Worm (Caenorhabditis elegans) whole organism, young adult: ENCODE measurements around the gene cpt-5.

Source experiments
- B0019.2 ChIP-seq: fragments of 200-800 bp; sonication (Bioruptor generic); conservative IDR thresholded peaks from 2 replicates; pipeline ENCODE4 v1.3.6; 2022; ENCODE audit warnings: missing genetic modification reagents, missing genetic modification characterization, missing compliant biosample characterization
- B0035.1 ChIP-seq: sonication (generic microtip); optimal IDR thresholded peaks from 2 replicates; lab custom pipeline; 2016; ENCODE audit warnings: missing genetic modification characterization, mild to moderate bottlenecking, missing compliant biosample characterization, missing genotype, missing genetic modification reagents
- B0261.1 ChIP-seq: sonication (generic microtip); optimal IDR thresholded peaks from 2 replicates; lab custom pipeline; 2016; ENCODE audit warnings: mild to moderate bottlenecking, missing genetic modification characterization, moderate library complexity, missing compliant biosample characterization
- B0336.3 ChIP-seq: fragments of 200-800 bp; sonication (Bioruptor generic); IDR thresholded peaks from 2 replicates; pipeline ENCODE4 v1.3.6; 2022; ENCODE audit warnings: missing genetic modification characterization, missing compliant biosample characterization
- D2030.7 ChIP-seq: fragments of 200-800 bp; sonication (Bioruptor generic); IDR thresholded peaks from 2 replicates; pipeline ENCODE4 v1.3.6; 2022; ENCODE audit warnings: missing genetic modification reagents, missing genetic modification characterization, missing compliant biosample characterization
- F10E7.11 ChIP-seq: sonication (generic microtip); optimal IDR thresholded peaks from 2 replicates; lab custom pipeline; 2017; ENCODE audit warnings: mild to moderate bottlenecking, missing genetic modification characterization, moderate library complexity, missing compliant biosample characterization
- F57C9.4 ChIP-seq: sonication (generic microtip); optimal IDR thresholded peaks from 2 replicates; lab custom pipeline; 2017; ENCODE audit warnings: mild to moderate bottlenecking, missing genetic modification characterization, missing compliant biosample characterization
- K11D2.4 ChIP-seq: fragments of 200-800 bp; sonication (Bioruptor generic); IDR thresholded peaks from 2 replicates; pipeline ENCODE4 v1.3.6; 2022; ENCODE audit warnings: missing genetic modification reagents, missing genetic modification characterization, missing compliant biosample characterization
- T07F8.4 ChIP-seq: sonication (generic microtip); optimal IDR thresholded peaks from 2 replicates; lab custom pipeline; 2016; ENCODE audit warnings: mild to moderate bottlenecking, missing genetic modification characterization, moderate library complexity, missing compliant biosample characterization
- Y53F4B.3 ChIP-seq: fragments of 200-800 bp; sonication (Bioruptor generic); IDR thresholded peaks from 2 replicates; pipeline ENCODE4 v1.3.6; 2022; ENCODE audit warnings: missing genetic modification reagents, missing genetic modification characterization, missing compliant biosample characterization
- Y56A3A.18 ChIP-seq: fragments of 200-800 bp; sonication (Bioruptor generic); IDR thresholded peaks from 2 replicates; pipeline ENCODE4 v1.3.6; 2022; ENCODE audit warnings: missing genetic modification reagents, missing genetic modification characterization, missing compliant biosample characterization
- Y95B8A.8 ChIP-seq: fragments of 200-800 bp; sonication (Bioruptor generic); IDR thresholded peaks from 2 replicates; pipeline ENCODE4 v1.3.6; 2022; ENCODE audit warnings: missing genetic modification reagents, missing genetic modification characterization, missing compliant biosample characterization
- ccch-3 ChIP-seq: fragments of 200-800 bp; sonication (Bioruptor generic); optimal IDR thresholded peaks from 2 replicates; lab custom pipeline; 2018; ENCODE audit warnings: mild to moderate bottlenecking, missing genetic modification characterization, missing compliant biosample characterization
- ceh-40 ChIP-seq: fragments of 200-800 bp; sonication (Bioruptor generic); IDR thresholded peaks from 2 replicates; pipeline ENCODE4 v1.3.6; 2022; ENCODE audit warnings: missing genetic modification characterization, missing compliant biosample characterization
- ceh-79 ChIP-seq: sonication (generic microtip); optimal IDR thresholded peaks from 2 replicates; lab custom pipeline; 2017; ENCODE audit warnings: mild to moderate bottlenecking, missing genetic modification characterization, missing compliant biosample characterization
- die-1 ChIP-seq: sonication (generic microtip); optimal IDR thresholded peaks from 2 replicates; lab custom pipeline; 2016; ENCODE audit warnings: missing genotype, mild to moderate bottlenecking, missing genetic modification characterization, missing compliant biosample characterization
- efl-1 ChIP-seq: fragments of 150-350 bp; optimal IDR thresholded peaks from 2 replicates; lab custom pipeline; 2014; ENCODE audit warnings: missing biosample characterization, missing genetic modification reagents, missing genetic modification characterization
- egl-44 ChIP-seq: fragments of 200-800 bp; sonication (Bioruptor generic); IDR thresholded peaks from 2 replicates; pipeline ENCODE4 v1.3.6; 2022; ENCODE audit warnings: missing genetic modification reagents, missing genetic modification characterization, missing compliant biosample characterization
- ekl-4 ChIP-seq: fragments of 200-800 bp; sonication (Bioruptor generic); IDR thresholded peaks from 2 replicates; pipeline ENCODE4 v1.3.6; 2022; ENCODE audit warnings: missing genetic modification reagents, missing genetic modification characterization, missing compliant biosample characterization
- ets-4 ChIP-seq: fragments of 200-800 bp; sonication (Bioruptor generic); optimal IDR thresholded peaks from 2 replicates; lab custom pipeline; 2018; ENCODE audit warnings: mild to moderate bottlenecking, missing genetic modification characterization, missing compliant biosample characterization
- let-526 ChIP-seq: fragments of 200-800 bp; sonication (Bioruptor generic); IDR thresholded peaks from 2 replicates; pipeline ENCODE4 v1.3.6; 2022; ENCODE audit warnings: missing genetic modification reagents, missing genetic modification characterization, missing compliant biosample characterization
- lin-26 ChIP-seq: fragments of 200-800 bp; sonication (Bioruptor generic); IDR thresholded peaks from 2 replicates; pipeline ENCODE4 v1.3.6; 2022; ENCODE audit warnings: missing genetic modification reagents, missing genetic modification characterization, missing compliant biosample characterization
- lin-35 ChIP-seq, 3 experiments: fragments of 150-350 bp in 2 of 3; sonication (generic microtip) in 1 of 3; optimal IDR thresholded peaks; 2 replicates each; lab custom pipeline; 2014 to 2018; ENCODE audit warnings: missing biosample characterization in 3 of 3, missing genetic modification characterization in 3 of 3, missing genetic modification reagents in 3 of 3
- lin-54 ChIP-seq: fragments of 200-800 bp; sonication (Bioruptor generic); optimal IDR thresholded peaks from 2 replicates; lab custom pipeline; 2018; ENCODE audit warnings: mild to moderate bottlenecking, missing genetic modification characterization, missing compliant biosample characterization
- lir-1 ChIP-seq: fragments of 200-800 bp; sonication (Bioruptor generic); conservative IDR thresholded peaks from 2 replicates; pipeline ENCODE4 v1.3.6; 2022; ENCODE audit warnings: missing genetic modification reagents, missing genetic modification characterization, missing compliant biosample characterization
- lsl-1 ChIP-seq: fragments of 200-800 bp; sonication (Bioruptor generic); optimal IDR thresholded peaks from 2 replicates; lab custom pipeline; 2018; ENCODE audit warnings: mild to moderate bottlenecking, missing genetic modification characterization, moderate library complexity, missing compliant biosample characterization
- madf-3 ChIP-seq: fragments of 200-800 bp; sonication (Bioruptor generic); IDR thresholded peaks from 2 replicates; pipeline ENCODE4 v1.3.6; 2022; ENCODE audit warnings: missing genetic modification reagents, missing genetic modification characterization, missing compliant biosample characterization
- mxl-1 ChIP-seq: sonication (generic microtip); optimal IDR thresholded peaks from 2 replicates; lab custom pipeline; 2016; ENCODE audit warnings: missing genetic modification characterization, missing compliant biosample characterization
- nfya-2 ChIP-seq: fragments of 200-800 bp; sonication (Bioruptor generic); IDR thresholded peaks from 2 replicates; pipeline ENCODE4 v1.3.6; 2022; ENCODE audit warnings: missing genetic modification reagents, missing genetic modification characterization, missing compliant biosample characterization
- nhr-120 ChIP-seq: fragments of 200-800 bp; sonication (Bioruptor generic); IDR thresholded peaks from 2 replicates; pipeline ENCODE4 v1.3.6; 2022; ENCODE audit warnings: missing genetic modification characterization, missing compliant biosample characterization
- nhr-179 ChIP-seq: sonication (generic microtip); optimal IDR thresholded peaks from 2 replicates; lab custom pipeline; 2016; ENCODE audit warnings: mild to moderate bottlenecking, missing genetic modification characterization, missing compliant biosample characterization
- nhr-80 ChIP-seq: sonication (generic microtip); optimal IDR thresholded peaks from 2 replicates; lab custom pipeline; 2016; ENCODE audit warnings: missing genetic modification characterization, missing compliant biosample characterization
- nhr-90 ChIP-seq: sonication (generic microtip); optimal IDR thresholded peaks from 2 replicates; lab custom pipeline; 2016; ENCODE audit warnings: missing genotype, mild to moderate bottlenecking, missing genetic modification characterization, missing compliant biosample characterization
- rec-8 ChIP-seq, 2 experiments: sonication (generic microtip); optimal IDR thresholded peaks; 2 replicates each; lab custom pipeline; 2016; ENCODE audit warnings: mild to moderate bottlenecking in 2 of 2, missing genetic modification characterization in 2 of 2, missing genetic modification reagents in 2 of 2, missing genotype in 2 of 2, missing biosample characterization in 1 of 2, missing compliant biosample characterization in 1 of 2, moderate library complexity in 1 of 2
- rpc-1 ChIP-seq, 2 experiments: fragments of 150-350 bp in 1 of 2; sonication (generic microtip) in 1 of 2; optimal IDR thresholded peaks; 2 replicates each; lab custom pipeline; 2014 to 2018; ENCODE audit warnings: missing biosample characterization in 1 of 2, missing genetic modification characterization in 1 of 2, missing genetic modification reagents in 1 of 2, missing genotype in 1 of 2
- sptf-2 ChIP-seq: fragments of 200-800 bp; sonication (Bioruptor generic); optimal IDR thresholded peaks from 2 replicates; lab custom pipeline; 2018; ENCODE audit warnings: mild to moderate bottlenecking, missing genetic modification characterization, missing compliant biosample characterization
- tbp1 ChIP-seq: fragments of 200-800 bp; sonication (Bioruptor generic); optimal IDR thresholded peaks from 2 replicates; lab custom pipeline; 2018; ENCODE audit warnings: mild to moderate bottlenecking, missing genetic modification characterization, missing compliant biosample characterization
- unc-130 ChIP-seq: sonication (generic microtip); optimal IDR thresholded peaks from 2 replicates; lab custom pipeline; 2016; ENCODE audit warnings: missing genetic modification reagents, missing genetic modification characterization, missing compliant biosample characterization
- unc-62 ChIP-seq: fragments of 150-350 bp; optimal IDR thresholded peaks from 2 replicates; lab custom pipeline; 2014; ENCODE audit warnings: missing biosample characterization, missing genetic modification reagents, missing genetic modification characterization
- xnd-1 ChIP-seq: sonication (generic microtip); optimal IDR thresholded peaks from 2 replicates; lab custom pipeline; 2016; ENCODE audit warnings: missing genotype, missing genetic modification reagents, missing genetic modification characterization, missing compliant biosample characterization
- zfh-2 ChIP-seq: fragments of 200-800 bp; sonication (Bioruptor generic); conservative IDR thresholded peaks from 2 replicates; pipeline ENCODE4 v1.3.6; 2022; ENCODE audit warnings: missing genetic modification reagents, missing genetic modification characterization, missing compliant biosample characterization
- ztf-6 ChIP-seq: fragments of 200-800 bp; sonication (Bioruptor generic); IDR thresholded peaks from 2 replicates; pipeline ENCODE4 v1.3.6; 2022; ENCODE audit warnings: missing genetic modification reagents, missing genetic modification characterization, missing compliant biosample characterization

The cpt-5 gene

DNA sequence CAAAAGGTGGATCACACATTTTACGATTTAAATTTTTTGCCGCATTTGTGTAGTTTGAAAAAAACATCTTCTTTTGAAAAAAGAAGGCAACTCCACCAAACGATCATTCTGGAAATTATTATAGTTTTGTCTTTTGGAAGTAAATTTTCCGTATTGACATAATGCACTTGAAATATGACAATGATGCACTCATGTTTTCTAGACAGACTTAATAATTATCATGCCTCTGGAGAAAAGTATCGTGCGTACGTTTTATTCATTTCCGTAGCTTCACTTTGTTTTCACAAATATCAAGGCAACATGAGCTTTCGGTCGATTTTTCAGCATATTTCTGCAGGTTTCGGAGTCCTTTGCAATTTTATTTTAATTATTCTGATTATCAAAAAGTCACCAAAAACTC lies 45.3 kb downstream of the cpt-5 start, which contains the start of gene str-250:
str-250 (plus strand) TSS at position 301 of the 400 bp plus-strand sequence.
- no peak for TF ChIP-seq F57C9.4 (tag; lab: Kevin White, UChicago)
- no peak for TF ChIP-seq K11D2.4
- no peak for TF ChIP-seq efl-1
- no peak for TF ChIP-seq zfh-2
- no peak for TF ChIP-seq mxl-1 (tag; lab: Kevin White, UChicago)
- TF ChIP-seq sptf-2: no peak
- no peak for TF ChIP-seq rpc-1 (optimal IDR thresholded peaks at IDR 0.05; lab: Kevin White, UChicago)
- TF ChIP-seq rpc-1 (tag; optimal IDR thresholded peaks at IDR 0.05; lab: Kevin White, UChicago): no peak
- no peak for TF ChIP-seq D2030.7 (GFP tag; lab: Robert Waterston, UW)
- TF ChIP-seq B0261.1: no peak
- TF ChIP-seq die-1 (tag; lab: Kevin White, UChicago): no peak
- TF ChIP-seq tbp1 (GFP tag; lab: Kevin White, UChicago): no peak
- no peak for TF ChIP-seq ceh-79 (tag; lab: Kevin White, UChicago)
- TF ChIP-seq unc-130 (GFP tag; lab: Kevin White, UChicago): no peak
- no peak for TF ChIP-seq lsl-1 (GFP tag; lab: Kevin White, UChicago)
- TF ChIP-seq B0035.1 (tag; lab: Kevin White, UChicago): no peak
- TF ChIP-seq nhr-179: no peak
- TF ChIP-seq lin-54 (GFP tag; lab: Kevin White, UChicago): no peak
- TF ChIP-seq T07F8.4: no peak
- no peak for TF ChIP-seq nhr-120 (GFP tag; lab: Robert Waterston, UW)
- TF ChIP-seq unc-62 (GFP tag; lab: Kevin White, UChicago): no peak

DNA sequence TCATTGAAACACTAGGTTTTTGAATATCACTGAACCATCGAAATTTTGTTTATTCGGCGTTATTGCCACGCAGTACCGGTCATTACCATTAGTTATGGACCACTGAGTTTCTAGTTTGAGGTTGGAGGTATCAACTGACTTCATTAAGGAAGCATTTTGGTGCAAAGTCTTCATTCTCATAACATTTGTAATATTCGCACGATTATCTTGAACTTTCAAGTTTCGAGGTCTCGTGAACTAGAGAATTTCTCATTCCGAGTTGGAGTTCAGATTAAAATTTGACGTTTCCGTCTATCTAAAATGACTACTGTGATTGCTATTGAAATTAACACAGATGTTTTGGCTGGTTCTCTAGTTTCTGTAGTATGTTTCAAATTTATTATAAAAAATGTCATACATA lies 47.7 kb downstream of the cpt-5 start, which contains the start of gene srx-42:
srx-42 (plus strand) TSS at position 301 of the 400 bp plus-strand sequence.
- no peak for TF ChIP-seq ceh-79 (tag; lab: Kevin White, UChicago)
- TF ChIP-seq egl-44 (GFP tag; lab: Robert Waterston, UW): no peak
- TF ChIP-seq ekl-4 (GFP tag; lab: Robert Waterston, UW): no peak
- no peak for TF ChIP-seq nfya-2 (GFP tag; lab: Robert Waterston, UW)
- no peak for TF ChIP-seq efl-1
- TF ChIP-seq Y56A3A.18: no peak
- no peak for TF ChIP-seq nhr-179
- no peak for TF ChIP-seq ceh-40
- no peak for TF ChIP-seq B0019.2 (GFP tag; lab: Robert Waterston, UW)
- no peak for TF ChIP-seq ets-4 (GFP tag; lab: Kevin White, UChicago)
- TF ChIP-seq ccch-3: no peak
- TF ChIP-seq lsl-1 (GFP tag; lab: Kevin White, UChicago): no peak
- no peak for TF ChIP-seq Y95B8A.8
- no peak for TF ChIP-seq Y53F4B.3 (GFP tag; lab: Robert Waterston, UW)
- TF ChIP-seq zfh-2: no peak
- no peak for TF ChIP-seq lin-26 (GFP tag; lab: Robert Waterston, UW)
- no peak for TF ChIP-seq rec-8 (tag; optimal IDR thresholded peaks at IDR 0.05; lab: Kevin White, UChicago)
- TF ChIP-seq, all 124 proteins: peak for 0

DNA sequence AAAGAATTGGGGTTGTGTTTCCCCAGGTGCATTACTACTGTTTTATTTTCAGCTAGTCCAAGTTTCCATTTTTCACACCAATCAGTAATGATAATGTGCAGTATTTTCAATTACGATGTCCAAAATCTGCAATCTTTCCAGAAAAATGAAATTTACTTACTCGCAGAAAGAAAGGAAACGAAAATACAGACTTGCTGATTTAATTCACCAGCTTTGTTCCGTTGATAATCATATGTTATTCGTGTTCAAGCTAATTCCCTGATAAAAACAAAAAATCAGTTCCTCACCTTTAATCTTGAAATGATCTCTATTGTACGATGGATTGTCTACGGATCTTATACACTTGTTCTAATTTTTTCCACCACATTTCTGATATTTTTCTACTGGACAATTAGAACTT lies 50.9 kb downstream of the cpt-5 start, which contains the start of gene srxa-11:
srxa-11 (plus strand) TSS at position 301 of the 400 bp plus-strand sequence.
- no peak for TF ChIP-seq ztf-6 (GFP tag; lab: Robert Waterston, UW)
- no peak for TF ChIP-seq B0035.1 (tag; lab: Kevin White, UChicago)
- no peak for TF ChIP-seq lin-35 (GFP tag; optimal IDR thresholded peaks at IDR 0.05; lab: Kevin White, UChicago)
- TF ChIP-seq B0336.3 (GFP tag; lab: Robert Waterston, UW): no peak
- TF ChIP-seq madf-3 (GFP tag; lab: Robert Waterston, UW): no peak
- TF ChIP-seq lir-1 (GFP tag; lab: Robert Waterston, UW): no peak
- no peak for TF ChIP-seq nhr-90 (tag; lab: Kevin White, UChicago)
- no peak for TF ChIP-seq nhr-80
- TF ChIP-seq F10E7.11: no peak
- TF ChIP-seq xnd-1 (tag; lab: Kevin White, UChicago): no peak
- no peak for TF ChIP-seq Y56A3A.18
- no peak for TF ChIP-seq let-526 (GFP tag; lab: Robert Waterston, UW)
- no peak for TF ChIP-seq lin-54 (GFP tag; lab: Kevin White, UChicago)
